Fruit fly (Drosophila melanogaster) whole organism, embryonic: Measurements from ENCODE around the gene Rilpl.

Source experiments
- Awh ChIP-seq: fragments of 200-800 bp; sonication (Bioruptor generic); IDR thresholded peaks from 2 replicates; pipeline ENCODE4, ENCODE4 v1.3.6; 2022; ENCODE audit warnings: missing biosample characterization, missing genetic modification characterization
- Bteb2 ChIP-seq: fragments of 200-800 bp; sonication (Bioruptor generic); optimal IDR thresholded peaks from 2 replicates; lab custom pipeline; 2016; ENCODE audit warnings: missing biosample characterization, missing genetic modification characterization
- CG12236 ChIP-seq: fragments of 200-800 bp; sonication (Bioruptor generic); optimal IDR thresholded peaks from 2 replicates; lab custom pipeline; 2016; ENCODE audit warnings: missing biosample characterization, missing genetic modification characterization
- CG13123 ChIP-seq: fragments of 200-800 bp; sonication (Bioruptor generic); optimal IDR thresholded peaks from 2 replicates; lab custom pipeline; 2016; ENCODE audit warnings: missing biosample characterization, missing genetic modification characterization
- CG13296 ChIP-seq: fragments of 200-800 bp; sonication (Bioruptor generic); optimal IDR thresholded peaks from 3 replicates; lab custom pipeline; 2018; ENCODE audit warnings: missing biosample characterization, mild to moderate bottlenecking, missing genetic modification characterization
- CG14441 ChIP-seq: fragments of 200-800 bp; sonication (Bioruptor generic); IDR thresholded peaks from 2 replicates; pipeline ENCODE4 v1.3.6; 2022; ENCODE audit warnings: missing biosample characterization, missing genetic modification characterization
- CG17612 ChIP-seq: fragments of 200-800 bp; sonication (Bioruptor generic); IDR thresholded peaks from 2 replicates; pipeline ENCODE4 v1.3.6; 2022; ENCODE audit warnings: missing biosample characterization, missing genetic modification characterization
- CG17912 ChIP-seq: fragments of 200-800 bp; sonication (Bioruptor generic); optimal IDR thresholded peaks from 2 replicates; lab custom pipeline; 2018; ENCODE audit warnings: missing biosample characterization, mild to moderate bottlenecking, missing genetic modification characterization
- CG2120 ChIP-seq: fragments of 200-800 bp; sonication (Bioruptor generic); optimal IDR thresholded peaks from 3 replicates; lab custom pipeline; 2016; ENCODE audit warnings: missing biosample characterization, missing genetic modification characterization
- CG2712 ChIP-seq: fragments of 200-800 bp; optimal IDR thresholded peaks from 3 replicates; lab custom pipeline; 2019; ENCODE audit warnings: missing biosample characterization, mild to moderate bottlenecking, missing genetic modification characterization, moderate library complexity
- CG31365 ChIP-seq: fragments of 200-800 bp; sonication (Bioruptor generic); optimal IDR thresholded peaks from 2 replicates; lab custom pipeline; 2018; ENCODE audit warnings: missing biosample characterization, mild to moderate bottlenecking, missing genetic modification characterization
- CG32532 ChIP-seq: fragments of 200-800 bp; sonication (Bioruptor generic); IDR thresholded peaks from 2 replicates; pipeline ENCODE4 v1.3.6; 2022; ENCODE audit warnings: missing biosample characterization, missing genetic modification characterization
- CG32772 ChIP-seq: fragments of 200-800 bp; sonication (Bioruptor generic); IDR thresholded peaks from 2 replicates; pipeline ENCODE4 v1.3.6; 2022; ENCODE audit warnings: missing biosample characterization, missing genetic modification characterization
- CG33557 ChIP-seq: fragments of 200-800 bp; sonication (Bioruptor generic); optimal IDR thresholded peaks from 2 replicates; lab custom pipeline; 2019; ENCODE audit warnings: missing biosample characterization, mild to moderate bottlenecking, missing genetic modification characterization, moderate library complexity
- CG3407 ChIP-seq: fragments of 200-800 bp; sonication (Bioruptor generic); optimal IDR thresholded peaks from 2 replicates; lab custom pipeline; 2018; ENCODE audit warnings: missing biosample characterization, mild to moderate bottlenecking, missing genetic modification characterization
- CG34422 ChIP-seq: fragments of 200-800 bp; sonication (Bioruptor generic); IDR thresholded peaks from 3 replicates; pipeline ENCODE4 v1.3.6; 2022; ENCODE audit warnings: missing biosample characterization, missing genetic modification characterization
- CG4707 ChIP-seq: fragments of 200-800 bp; sonication (Bioruptor generic); optimal IDR thresholded peaks from 2 replicates; lab custom pipeline; 2018; ENCODE audit warnings: missing biosample characterization, mild to moderate bottlenecking, missing genetic modification characterization, moderate library complexity
- CG5180 ChIP-seq: fragments of 200-800 bp; sonication (Bioruptor generic); optimal IDR thresholded peaks from 3 replicates; lab custom pipeline; 2017; ENCODE audit warnings: missing biosample characterization, missing genetic modification characterization, mild to moderate bottlenecking, moderate library complexity, missing genetic modification reagents
- CG6765 ChIP-seq: fragments of 200-800 bp; sonication (Bioruptor generic); optimal IDR thresholded peaks from 3 replicates; lab custom pipeline; 2017; ENCODE audit warnings: missing biosample characterization, mild to moderate bottlenecking, missing genetic modification characterization
- CG7963 ChIP-seq: fragments of 200-800 bp; sonication (Bioruptor generic); IDR thresholded peaks from 3 replicates; pipeline ENCODE4 v1.3.6; 2022; ENCODE audit warnings: missing biosample characterization, missing genetic modification characterization; ENCODE audit not compliant: partially characterized antibody
- CG8089 ChIP-seq: fragments of 200-800 bp; sonication (Bioruptor generic); optimal IDR thresholded peaks from 3 replicates; lab custom pipeline; 2016; ENCODE audit warnings: missing biosample characterization, missing genetic modification characterization
- CG8944 ChIP-seq: fragments of 200-800 bp; sonication (Bioruptor generic); optimal IDR thresholded peaks from 3 replicates; lab custom pipeline; 2016; ENCODE audit warnings: missing biosample characterization, missing genetic modification characterization
- Dad ChIP-seq: fragments of 200-800 bp; sonication (Bioruptor generic); optimal IDR thresholded peaks from 3 replicates; lab custom pipeline; 2016; ENCODE audit warnings: missing biosample characterization, missing genetic modification characterization
- Doc3 ChIP-seq: fragments of 200-800 bp; sonication (Bioruptor generic); IDR thresholded peaks from 3 replicates; pipeline ENCODE4 v1.3.6; 2022; ENCODE audit warnings: missing biosample characterization, missing genetic modification characterization; ENCODE audit not compliant: partially characterized antibody
- E2f1 ChIP-seq: fragments of 200-800 bp; sonication (Bioruptor generic); IDR thresholded peaks from 2 replicates; pipeline ENCODE4 v1.3.6; 2022; ENCODE audit warnings: missing biosample characterization, missing genetic modification characterization
- Hr39 ChIP-seq: fragments of >200 bp; optimal IDR thresholded peaks from 2 replicates; lab custom pipeline; 2017
- Hr78 ChIP-seq, 2 experiments: fragments of 200-800 bp in 1 of 2; fragments of >200 bp in 1 of 2; sonication (Bioruptor generic) in 1 of 2; optimal IDR thresholded peaks; 2 replicates each; lab custom pipeline; 2017 to 2019; ENCODE audit warnings: missing biosample characterization in 2 of 2, missing genetic modification characterization in 2 of 2, mild to moderate bottlenecking in 1 of 2, moderate library complexity in 1 of 2
- NC2α ChIP-seq: fragments of 200-800 bp; sonication (Bioruptor generic); optimal IDR thresholded peaks from 2 replicates; lab custom pipeline; 2016; ENCODE audit warnings: missing biosample characterization, missing genetic modification characterization
- NFAT ChIP-seq: fragments of 200-800 bp; sonication (Bioruptor generic); IDR thresholded peaks from 2 replicates; pipeline ENCODE4 v1.3.6; 2022; ENCODE audit warnings: missing biosample characterization, missing genetic modification characterization
- Nf-YC ChIP-seq: fragments of 200-800 bp; optimal IDR thresholded peaks from 3 replicates; lab custom pipeline; 2019; ENCODE audit warnings: missing biosample characterization, mild to moderate bottlenecking, missing genetic modification characterization, moderate library complexity
- Oaz ChIP-seq: fragments of 200-800 bp; sonication (Bioruptor generic); IDR thresholded peaks from 2 replicates; pipeline ENCODE4 v1.3.6; 2022; ENCODE audit warnings: missing biosample characterization, missing genetic modification characterization
- Rfx ChIP-seq: fragments of 200-800 bp; sonication (Bioruptor generic); IDR thresholded peaks from 2 replicates; pipeline ENCODE4 v1.3.6; 2022; ENCODE audit warnings: missing biosample characterization, missing genetic modification characterization
- Sry-β ChIP-seq: fragments of 200-800 bp; sonication (Bioruptor generic); optimal IDR thresholded peaks from 2 replicates; lab custom pipeline; 2018; ENCODE audit warnings: missing biosample characterization, mild to moderate bottlenecking, missing genetic modification characterization, moderate library complexity
- ac ChIP-seq: fragments of 200-800 bp; sonication (Bioruptor generic); optimal IDR thresholded peaks from 3 replicates; lab custom pipeline; 2017; ENCODE audit warnings: missing biosample characterization, mild to moderate bottlenecking, missing genetic modification characterization
- aop ChIP-seq: fragments of 200-800 bp; sonication (Bioruptor generic); IDR thresholded peaks from 2 replicates; pipeline ENCODE4 v1.3.6; 2022; ENCODE audit warnings: missing biosample characterization, missing genetic modification characterization
- cato ChIP-seq: fragments of 200-800 bp; sonication (Bioruptor generic); optimal IDR thresholded peaks from 2 replicates; lab custom pipeline; 2016; ENCODE audit warnings: missing biosample characterization, missing genetic modification characterization, borderline replicate concordance
- ci ChIP-seq: fragments of 200-800 bp; sonication (Bioruptor generic); IDR thresholded peaks from 3 replicates; pipeline ENCODE4 v1.3.6; 2022; ENCODE audit warnings: missing biosample characterization, missing genetic modification characterization
- crc ChIP-seq: fragments of 200-800 bp; sonication (Bioruptor generic); optimal IDR thresholded peaks from 2 replicates; lab custom pipeline; 2016; ENCODE audit warnings: missing biosample characterization, missing genetic modification characterization
- cwo ChIP-seq: fragments of 200-800 bp; sonication (Bioruptor generic); optimal IDR thresholded peaks from 3 replicates; lab custom pipeline; 2017; ENCODE audit warnings: missing biosample characterization, missing genetic modification characterization, mild to moderate bottlenecking, moderate library complexity, missing genetic modification reagents
- dan ChIP-seq: fragments of 200-800 bp; sonication (Bioruptor generic); IDR thresholded peaks from 2 replicates; pipeline ENCODE4 v1.3.6; 2022; ENCODE audit warnings: missing biosample characterization, missing genetic modification characterization
- dati ChIP-seq: fragments of 200-800 bp; sonication (Bioruptor generic); IDR thresholded peaks from 2 replicates; pipeline ENCODE4 v1.3.6; 2022; ENCODE audit warnings: missing biosample characterization, missing genetic modification characterization
- fru ChIP-seq: fragments of >200 bp; optimal IDR thresholded peaks from 2 replicates; lab custom pipeline; 2017
- gcm ChIP-seq: fragments of 200-800 bp; sonication (Bioruptor generic); optimal IDR thresholded peaks from 2 replicates; lab custom pipeline; 2019; ENCODE audit warnings: missing biosample characterization, mild to moderate bottlenecking, missing genetic modification characterization, moderate library complexity
- gsb ChIP-seq: fragments of 200-800 bp; sonication (Bioruptor generic); IDR thresholded peaks from 2 replicates; pipeline ENCODE4 v1.3.6; 2022; ENCODE audit warnings: missing biosample characterization, missing genetic modification characterization
- insv ChIP-seq, 2 experiments: fragments of 200-800 bp; sonication (Bioruptor generic); optimal IDR thresholded peaks; 3 replicates each; lab custom pipeline; 2016 to 2018; ENCODE audit warnings: missing biosample characterization in 2 of 2, missing genetic modification characterization in 2 of 2
- lov ChIP-seq, 2 experiments: fragments of 200-800 bp in 1 of 2; fragments of >200 bp in 1 of 2; sonication (Bioruptor generic) in 1 of 2; IDR thresholded peaks in 1 of 2; optimal IDR thresholded peaks in 1 of 2; 2 replicates in 1 of 2; 3 replicates in 1 of 2; pipeline versions ENCODE4 v1.3.6 to Lab custom; 2017 to 2022; ENCODE audit warnings: missing biosample characterization in 1 of 2, missing genetic modification characterization in 1 of 2
- luna ChIP-seq: fragments of 200-800 bp; sonication (Bioruptor generic); optimal IDR thresholded peaks from 2 replicates; lab custom pipeline; 2016; ENCODE audit warnings: missing biosample characterization, missing genetic modification characterization
- pfk ChIP-seq: fragments of 200-800 bp; sonication (Bioruptor generic); optimal IDR thresholded peaks from 2 replicates; lab custom pipeline; 2018; ENCODE audit warnings: missing biosample characterization, mild to moderate bottlenecking, missing genetic modification characterization, moderate library complexity
- pzg ChIP-seq: fragments of 200-800 bp; sonication (Bioruptor generic); optimal IDR thresholded peaks from 3 replicates; lab custom pipeline; 2018; ENCODE audit warnings: missing biosample characterization, mild to moderate bottlenecking, missing genetic modification characterization, moderate library complexity
- slbo ChIP-seq: fragments of 200-800 bp; sonication (Bioruptor generic); IDR thresholded peaks from 2 replicates; pipeline ENCODE4 v1.3.6; 2022; ENCODE audit warnings: missing biosample characterization, missing genetic modification characterization
- tgo ChIP-seq: fragments of 200-800 bp; sonication (Bioruptor generic); IDR thresholded peaks from 3 replicates; pipeline ENCODE4 v1.3.6; 2022; ENCODE audit warnings: missing biosample characterization, missing genetic modification characterization
- usp ChIP-seq: fragments of >200 bp; optimal IDR thresholded peaks from 2 replicates; lab custom pipeline; 2017; ENCODE audit warnings: missing biosample characterization, missing genetic modification characterization

Gene Rilpl

DNA sequence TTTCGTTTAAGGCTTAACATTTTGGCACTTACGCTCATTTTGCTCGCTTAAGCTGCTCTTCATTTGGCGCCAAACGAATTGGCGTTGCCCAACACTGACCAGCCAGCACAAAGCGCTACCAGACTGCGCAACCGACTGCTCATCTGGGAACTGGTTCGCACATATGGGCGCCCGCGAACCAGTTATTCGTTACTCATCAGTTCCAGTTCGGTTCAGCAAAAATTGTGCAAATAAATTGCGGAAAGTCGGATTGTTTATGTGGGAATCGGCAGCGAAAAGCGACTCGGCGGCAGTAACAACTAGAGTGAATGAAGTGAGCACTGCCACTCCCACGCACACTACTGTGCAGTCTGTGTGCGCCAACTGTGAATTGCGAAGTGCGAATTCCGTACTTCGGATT, at the start of gene Rilpl (continued):
- TF ChIP-seq insv (GFP tag; optimal IDR thresholded peaks at IDR 0.05; lab: Kevin White, UChicago) (no peak), Dad (GFP tag; lab: Kevin White, UChicago) (peak; percentile 27), CG14441 (GFP tag; lab: Robert Waterston, UW) (no peak), CG34422 (GFP tag; lab: Robert Waterston, UW) (peak; percentile 7; the same call in 1 of the 3 replicates), E2f1 (GFP tag; lab: Robert Waterston, UW) (peak; percentile 42; the same call in 1 of the 2 replicates), CG32772 (no peak), CG6765 (GFP tag; lab: Kevin White, UChicago) (no peak), CG2120 (GFP tag; lab: Kevin White, UChicago) (peak; percentile 50), ci (GFP tag; lab: Robert Waterston, UW) (peak; percentile 51; the same call in 2 of the 3 replicates), CG5180 (GFP tag; lab: Kevin White, UChicago) (no peak), fru (lab: Kevin White, UChicago) (no peak), lov (optimal IDR thresholded peaks at IDR 0.05; lab: Kevin White, UChicago) (no peak), lov (GFP tag; IDR thresholded peaks at IDR 0.05; lab: Robert Waterston, UW) (0 out of 3 replicates have a peak, but pooled peaks have one; percentile 14), NFAT (GFP tag; lab: Robert Waterston, UW) (peak; percentile 49), tgo (no peak), aop (GFP tag; lab: Robert Waterston, UW) (no peak), luna (GFP tag; lab: Kevin White, UChicago) (no peak), dan (GFP tag; lab: Robert Waterston, UW) (no peak), Oaz (GFP tag; lab: Robert Waterston, UW) (no peak), NC2α (no peak), slbo (GFP tag; lab: Robert Waterston, UW) (peak; percentile 32; the same call in 1 of the 2 replicates), gcm (no peak), Awh (GFP tag; lab: Robert Waterston, UW) (no peak), CG4707 (GFP tag; lab: Kevin White, UChicago) (no peak), CG32532 (no peak; the same call in 1 of the 2 replicates), usp (GFP tag; lab: Kevin White, UChicago) (no peak), pzg (GFP tag; lab: Kevin White, UChicago) (peak; percentile 93), CG3407 (GFP tag; lab: Kevin White, UChicago) (no peak), gsb (GFP tag; lab: Robert Waterston, UW) (no peak), pfk (GFP tag; lab: Kevin White, UChicago) (peak; percentile 30), CG17612 (GFP tag; lab: Robert Waterston, UW) (no peak), Bteb2 (GFP tag; lab: Kevin White, UChicago) (peak; percentile 25), cato (GFP tag; lab: Kevin White, UChicago) (no peak), Sry-β (GFP tag; lab: Kevin White, UChicago) (no peak), Rfx (GFP tag; lab: Robert Waterston, UW) (peak; percentile 62), Hr39 (lab: Kevin White, UChicago) (no peak), ac (GFP tag; lab: Kevin White, UChicago) (no peak), CG8944 (GFP tag; lab: Kevin White, UChicago) (no peak), CG13123 (GFP tag; lab: Kevin White, UChicago) (no peak), CG33557 (GFP tag; lab: Kevin White, UChicago) (no peak), CG2712 (tag; lab: Kevin White, UChicago) (peak; percentile 15), cwo (no peak), Doc3 (GFP tag; lab: Robert Waterston, UW) (no peak), CG12236 (no peak), Hr78 (GFP tag; optimal IDR thresholded peaks at IDR 0.05; lab: Kevin White, UChicago) (no peak), CG13296 (no peak), CG7963 (0 out of 3 replicates have a peak, but pooled peaks have one; percentile 46), CG17912 (GFP tag; lab: Kevin White, UChicago) (no peak), CG31365 (tag; lab: Kevin White, UChicago) (no peak), CG8089 (GFP tag; lab: Kevin White, UChicago) (no peak), Nf-YC (tag; lab: Kevin White, UChicago) (peak; percentile 6), crc (no peak), dati (GFP tag; lab: Robert Waterston, UW) (no peak)
